In genomic region chr3L:3245189-3245588, dm6 we compare ENCODE assay signal across 4 fruit fly cellular contexts.
TF ChIP-seq lines count a peak whose summit lies in the region.

No protein-coding gene starts in this region.

- no peak for TF ChIP-seq CTCF in whole organism, embryonic (GFP tag; optimal IDR thresholded peaks at IDR 0.05; lab: Kevin White, UChicago)

TF ChIP-seq in whole organism, embryonic, 481 proteins besides CTCF, POLR2A, EP300 and RAD21:
- TF ChIP-seq corto (GFP tag; optimal IDR thresholded peaks at IDR 0.05; lab: Kevin White, UChicago) (peak; percentile 22), CG9817 (tag; optimal IDR thresholded peaks at IDR 0.05; lab: Kevin White, UChicago) (no peak), Drgx (GFP tag; IDR thresholded peaks at IDR 0.05; lab: Robert Waterston, UW) (0 out of 2 replicates have a peak, but pooled peaks have one; percentile 15), bsh (GFP tag; optimal IDR thresholded peaks at IDR 0.05; lab: Kevin White, UChicago) (peak in 1 of 2 experiments; percentile 64), ham (GFP tag; IDR thresholded peaks at IDR 0.05; lab: Robert Waterston, UW) (no peak), lbe (GFP tag; optimal IDR thresholded peaks at IDR 0.05; lab: Kevin White, UChicago) (peak; percentile 51), nom (GFP tag; optimal IDR thresholded peaks at IDR 0.05; lab: Kevin White, UChicago) (peak; percentile 94)

TF ChIP-seq in whole organism, prepupa, 60 proteins besides CTCF, POLR2A, EP300 and RAD21 (continues in another document):
- TF ChIP-seq CG32006 (GFP tag; optimal IDR thresholded peaks at IDR 0.05; lab: Kevin White, UChicago), result peak; percentile 50
- peak; percentile 88 for TF ChIP-seq CG1621 (tag; optimal IDR thresholded peaks at IDR 0.05; lab: Kevin White, UChicago)
- peak; percentile 92 for TF ChIP-seq Met (GFP tag; optimal IDR thresholded peaks at IDR 0.05; lab: Kevin White, UChicago)
- TF ChIP-seq Blimp-1 (GFP tag; optimal IDR thresholded peaks at IDR 0.05; lab: Kevin White, UChicago), result peak; percentile 47
- TF ChIP-seq Hr39 (GFP tag; optimal IDR thresholded peaks at IDR 0.05; lab: Kevin White, UChicago), result peak; percentile 78
- TF ChIP-seq Ets21C (GFP tag; optimal IDR thresholded peaks at IDR 0.05; lab: Kevin White, UChicago), result peak; percentile 67
- no peak for TF ChIP-seq dac (GFP tag; optimal IDR thresholded peaks at IDR 0.05; lab: Kevin White, UChicago)
- peak; percentile 90 for TF ChIP-seq fd59A (GFP tag; optimal IDR thresholded peaks at IDR 0.05; lab: Kevin White, UChicago)
- peak; percentile 91 for TF ChIP-seq Eip75B (GFP tag; optimal IDR thresholded peaks at IDR 0.05; lab: Kevin White, UChicago)
- peak; percentile 77 for TF ChIP-seq Sox15 (GFP tag; optimal IDR thresholded peaks at IDR 0.05; lab: Kevin White, UChicago)
- peak; percentile 92 for TF ChIP-seq CG3032 (tag; optimal IDR thresholded peaks at IDR 0.05; lab: Kevin White, UChicago)
- TF ChIP-seq CG7368 (GFP tag; optimal IDR thresholded peaks at IDR 0.05; lab: Kevin White, UChicago), result peak; percentile 49
- TF ChIP-seq CG8319 (GFP tag; optimal IDR thresholded peaks at IDR 0.05; lab: Kevin White, UChicago), result peak; percentile 68
- peak; percentile 81 for TF ChIP-seq vri (GFP tag; optimal IDR thresholded peaks at IDR 0.05; lab: Kevin White, UChicago)
- TF ChIP-seq topi (GFP tag; optimal IDR thresholded peaks at IDR 0.05; lab: Kevin White, UChicago), result peak; percentile 83
- peak; percentile 88 for TF ChIP-seq Sox102F (GFP tag; optimal IDR thresholded peaks at IDR 0.05; lab: Kevin White, UChicago)
- TF ChIP-seq Ets96B (tag; optimal IDR thresholded peaks at IDR 0.05; lab: Kevin White, UChicago), result peak; percentile 92
- peak; percentile 91 for TF ChIP-seq dsx (GFP tag; optimal IDR thresholded peaks at IDR 0.05; lab: Kevin White, UChicago; ENCODE audit: poor library complexity, severe bottlenecking)
- peak; percentile 78 for TF ChIP-seq CG3919 (GFP tag; optimal IDR thresholded peaks at IDR 0.05; lab: Kevin White, UChicago)
- peak; percentile 82 for TF ChIP-seq lz (GFP tag; optimal IDR thresholded peaks at IDR 0.05; lab: Kevin White, UChicago)
- no peak for TF ChIP-seq fd85E (GFP tag; optimal IDR thresholded peaks at IDR 0.05; lab: Kevin White, UChicago)
- TF ChIP-seq spab (GFP tag; optimal IDR thresholded peaks at IDR 0.05; lab: Kevin White, UChicago), result peak; percentile 86
- TF ChIP-seq Sox14 (GFP tag; optimal IDR thresholded peaks at IDR 0.05; lab: Kevin White, UChicago), result peak; percentile 71
- TF ChIP-seq esn (GFP tag; optimal IDR thresholded peaks at IDR 0.05; lab: Kevin White, UChicago), result peak; percentile 89
- TF ChIP-seq Smox (GFP tag; optimal IDR thresholded peaks at IDR 0.05; lab: Kevin White, UChicago), result peak; percentile 88
- peak; percentile 88 for TF ChIP-seq CG10669 (GFP tag; optimal IDR thresholded peaks at IDR 0.05; lab: Kevin White, UChicago)
- peak; percentile 67 for TF ChIP-seq CG15336 (GFP tag; IDR thresholded peaks at IDR 0.05; lab: Robert Waterston, UW)

TF ChIP-seq in whole organism, pupa, 21 proteins besides CTCF, POLR2A, EP300 and RAD21:
- peak; percentile 42; the same call in 1 of the 2 replicates for TF ChIP-seq CG12605 (GFP tag; IDR thresholded peaks at IDR 0.05; lab: Robert Waterston, UW)
- TF ChIP-seq Snoo (tag; optimal IDR thresholded peaks at IDR 0.05; lab: Kevin White, UChicago), result peak; percentile 90
- TF ChIP-seq CG4496 (GFP tag; IDR thresholded peaks at IDR 0.05; lab: Robert Waterston, UW), result peak; percentile 57; the same call in 2 of the 3 replicates
- TF ChIP-seq Pif1B (GFP tag; optimal IDR thresholded peaks at IDR 0.05; lab: Kevin White, UChicago), result peak; percentile 84
- peak; percentile 100 for TF ChIP-seq CG8159 (tag; optimal IDR thresholded peaks at IDR 0.05; lab: Kevin White, UChicago)
- no peak for TF ChIP-seq Ets98B (GFP tag; IDR thresholded peaks at IDR 0.05; lab: Robert Waterston, UW)
- peak; percentile 55 for TF ChIP-seq CG8301 (tag; optimal IDR thresholded peaks at IDR 0.05; lab: Kevin White, UChicago)
- no peak for TF ChIP-seq fd96Ca (GFP tag; IDR thresholded peaks at IDR 0.05; lab: Robert Waterston, UW)
- TF ChIP-seq D1 (tag; optimal IDR thresholded peaks at IDR 0.05; lab: Kevin White, UChicago), result peak; percentile 81
- no peak for TF ChIP-seq rn (GFP tag; IDR thresholded peaks at IDR 0.05; lab: Robert Waterston, UW)
- peak; percentile 79 for TF ChIP-seq Pif1A (GFP tag; optimal IDR thresholded peaks at IDR 0.05; lab: Kevin White, UChicago)
- TF ChIP-seq CG34367 (tag; optimal IDR thresholded peaks at IDR 0.05; lab: Kevin White, UChicago), result peak; percentile 92
- peak; percentile 95 for TF ChIP-seq CG15710 (tag; optimal IDR thresholded peaks at IDR 0.05; lab: Kevin White, UChicago)
- TF ChIP-seq CG32121 (GFP tag; IDR thresholded peaks at IDR 0.05; lab: Robert Waterston, UW), result no peak
- peak; percentile 72 for TF ChIP-seq CG14655 (GFP tag; optimal IDR thresholded peaks at IDR 0.05; lab: Kevin White, UChicago)
- no peak for TF ChIP-seq EcR (GFP tag; optimal IDR thresholded peaks at IDR 0.05; lab: Kevin White, UChicago)
- TF ChIP-seq CG17806 (tag; optimal IDR thresholded peaks at IDR 0.05; lab: Kevin White, UChicago), result peak; percentile 88
- TF ChIP-seq gl (tag; optimal IDR thresholded peaks at IDR 0.05; lab: Kevin White, UChicago), result peak; percentile 65
- peak; percentile 82 for TF ChIP-seq CG9948 (tag; optimal IDR thresholded peaks at IDR 0.05; lab: Kevin White, UChicago)
- TF ChIP-seq CG13204 (GFP tag; optimal IDR thresholded peaks at IDR 0.05; lab: Kevin White, UChicago), result peak; percentile 85
- TF ChIP-seq CG10348 (GFP tag; IDR thresholded peaks at IDR 0.05; lab: Robert Waterston, UW), result no peak

TF ChIP-seq in whole organism, wandering third instar larva, 38 proteins besides CTCF, POLR2A, EP300 and RAD21:
- TF ChIP-seq woc (GFP tag; optimal IDR thresholded peaks at IDR 0.05; lab: Kevin White, UChicago) (peak; percentile 38), CG32264 (GFP tag; optimal IDR thresholded peaks at IDR 0.05; lab: Kevin White, UChicago) (peak; percentile 28), CrebA (GFP tag; optimal IDR thresholded peaks at IDR 0.05; lab: Kevin White, UChicago; ENCODE audit: borderline replicate concordance) (peak; percentile 78), N (GFP tag; optimal IDR thresholded peaks at IDR 0.05; lab: Kevin White, UChicago) (no peak), psq (GFP tag; optimal IDR thresholded peaks at IDR 0.05; lab: Kevin White, UChicago) (peak; percentile 67), h (GFP tag; optimal IDR thresholded peaks at IDR 0.05; lab: Kevin White, UChicago) (peak; percentile 71), CG9705 (GFP tag; optimal IDR thresholded peaks at IDR 0.05; lab: Kevin White, UChicago) (peak; percentile 46), tai (GFP tag; optimal IDR thresholded peaks at IDR 0.05; lab: Kevin White, UChicago) (peak; percentile 52), Mio (GFP tag; optimal IDR thresholded peaks at IDR 0.05; lab: Kevin White, UChicago) (no peak), Hnf4 (GFP tag; optimal IDR thresholded peaks at IDR 0.05; lab: Kevin White, UChicago) (peak; percentile 61), HLH106 (tag; optimal IDR thresholded peaks at IDR 0.05; lab: Kevin White, UChicago) (peak; percentile 83), brk (GFP tag; optimal IDR thresholded peaks at IDR 0.05; lab: Kevin White, UChicago) (peak; percentile 72), OdsH (GFP tag; optimal IDR thresholded peaks at IDR 0.05; lab: Kevin White, UChicago) (peak; percentile 86), ey (GFP tag; optimal IDR thresholded peaks at IDR 0.05; lab: Kevin White, UChicago) (peak; percentile 73), dmrt93B (GFP tag; optimal IDR thresholded peaks at IDR 0.05; lab: Kevin White, UChicago) (peak; percentile 42), Jra (GFP tag; optimal IDR thresholded peaks at IDR 0.05; lab: Kevin White, UChicago) (no peak), br (GFP tag; optimal IDR thresholded peaks at IDR 0.05; lab: Kevin White, UChicago) (peak; percentile 86), rgr (GFP tag; optimal IDR thresholded peaks at IDR 0.05; lab: Kevin White, UChicago) (peak; percentile 70), GATAd (GFP tag; optimal IDR thresholded peaks at IDR 0.05; lab: Kevin White, UChicago) (no peak), fru (GFP tag; optimal IDR thresholded peaks at IDR 0.05; lab: Kevin White, UChicago) (peak; percentile 88), foxo (GFP tag; optimal IDR thresholded peaks at IDR 0.05; lab: Kevin White, UChicago) (peak in 1 of 2 experiments; percentile 73), sage (GFP tag; optimal IDR thresholded peaks at IDR 0.05; lab: Kevin White, UChicago) (peak; percentile 43), Vsx2 (GFP tag; optimal IDR thresholded peaks at IDR 0.05; lab: Kevin White, UChicago; ENCODE audit: partially characterized antibody) (no peak), Sp1 (GFP tag; optimal IDR thresholded peaks at IDR 0.05; lab: Kevin White, UChicago) (peak; percentile 91), Rel (GFP tag; optimal IDR thresholded peaks at IDR 0.05; lab: Kevin White, UChicago) (peak; percentile 25), Rel (tag; optimal IDR thresholded peaks at IDR 0.05; lab: Kevin White, UChicago) (peak; percentile 17), pan (optimal IDR thresholded peaks at IDR 0.05; lab: Kevin White, UChicago) (no peak)

Comparison
In these comparisons a context has a peak if more than half of its experiments do, and no peak if none do; other contexts are left out.
1. Of the 7 proteins assayed by ChIP-seq in both whole organism, embryonic and whole organism, prepupa: peak only in whole organism, embryonic: none; only in whole organism, prepupa: Blimp-1, CG16779, Gug, Hr39, Lpt and Sox102F; in both: none; in neither: 1.